Worm (Caenorhabditis elegans) whole organism, late embryonic: ENCODE data around the gene F53F4.1.
A peak's percentile ranks its signal among the peaks of the same experiment; 100 is the strongest.

Source experiments
- C08G9.2 ChIP-seq: sonication (generic microtip); optimal IDR thresholded peaks from 2 replicates; lab custom pipeline; 2016; ENCODE audit warnings: mild to moderate bottlenecking, missing genetic modification characterization, moderate library complexity, missing compliant biosample characterization
- C38D4.7 ChIP-seq: fragments of 200-800 bp; sonication (Bioruptor generic); optimal IDR thresholded peaks from 2 replicates; lab custom pipeline; 2018; ENCODE audit warnings: mild to moderate bottlenecking, missing genetic modification characterization, moderate library complexity, missing compliant biosample characterization
- F13H6.1 ChIP-seq: sonication (generic microtip); optimal IDR thresholded peaks from 2 replicates; lab custom pipeline; 2016; ENCODE audit warnings: missing genetic modification characterization, missing compliant biosample characterization
- K09A11.1 ChIP-seq: sonication (generic microtip); optimal IDR thresholded peaks from 2 replicates; lab custom pipeline; 2017; ENCODE audit warnings: antibody characterized with exemption, mild to moderate bottlenecking, missing genetic modification characterization, missing compliant biosample characterization; ENCODE audit not compliant: insufficient read depth
- T23F11.4 ChIP-seq: fragments of 200-800 bp; sonication (Bioruptor generic); optimal IDR thresholded peaks from 2 replicates; lab custom pipeline; 2018; ENCODE audit warnings: mild to moderate bottlenecking, missing genetic modification characterization, missing compliant biosample characterization
- Y22D7AL.16 ChIP-seq: sonication (generic microtip); optimal IDR thresholded peaks from 2 replicates; lab custom pipeline; 2016; ENCODE audit warnings: missing genetic modification characterization, missing compliant biosample characterization
- ahr-1 ChIP-seq: sonication (generic microtip); optimal IDR thresholded peaks from 2 replicates; lab custom pipeline; 2016; ENCODE audit warnings: missing genetic modification characterization, missing compliant biosample characterization
- ceh-19 ChIP-seq: fragments of 200-800 bp; sonication (Bioruptor generic); optimal IDR thresholded peaks from 2 replicates; lab custom pipeline; 2018; ENCODE audit warnings: mild to moderate bottlenecking, missing genetic modification characterization, missing compliant biosample characterization
- ceh-22 ChIP-seq: sonication (generic microtip); optimal IDR thresholded peaks from 2 replicates; lab custom pipeline; 2017; ENCODE audit warnings: missing biosample characterization, missing genetic modification characterization
- ceh-34 ChIP-seq: sonication (generic microtip); optimal IDR thresholded peaks from 2 replicates; lab custom pipeline; 2016; ENCODE audit warnings: mild to moderate bottlenecking, missing genetic modification characterization, missing compliant biosample characterization
- ceh-45 ChIP-seq: fragments of 200-800 bp; sonication (Bioruptor generic); IDR thresholded peaks from 2 replicates; pipeline ENCODE4 v1.3.6; 2022; ENCODE audit warnings: missing genetic modification reagents, missing genetic modification characterization, missing compliant biosample characterization
- che-1 ChIP-seq: sonication (generic microtip); optimal IDR thresholded peaks from 2 replicates; lab custom pipeline; 2016; ENCODE audit warnings: mild to moderate bottlenecking, missing genetic modification characterization, missing compliant biosample characterization
- dve-1 ChIP-seq: sonication (generic microtip); optimal IDR thresholded peaks from 2 replicates; lab custom pipeline; 2017; ENCODE audit warnings: antibody characterized with exemption, mild to moderate bottlenecking, missing genetic modification characterization, missing compliant biosample characterization
- elt-4 ChIP-seq: sonication (generic microtip); optimal IDR thresholded peaks from 2 replicates; lab custom pipeline; 2016; ENCODE audit warnings: missing genetic modification characterization, missing compliant biosample characterization
- ets-4 ChIP-seq: sonication (generic microtip); optimal IDR thresholded peaks from 2 replicates; lab custom pipeline; 2016; ENCODE audit warnings: missing genetic modification characterization, missing compliant biosample characterization
- fax-1 ChIP-seq: sonication (generic microtip); optimal IDR thresholded peaks from 2 replicates; lab custom pipeline; 2016; ENCODE audit warnings: missing genotype, missing genetic modification characterization, missing compliant biosample characterization
- fkh-6 ChIP-seq: sonication (generic microtip); optimal IDR thresholded peaks from 2 replicates; lab custom pipeline; 2016; ENCODE audit warnings: missing genetic modification characterization, missing compliant biosample characterization
- hlh-13 ChIP-seq: fragments of 200-800 bp; sonication (Bioruptor generic); optimal IDR thresholded peaks from 2 replicates; lab custom pipeline; 2018; ENCODE audit warnings: mild to moderate bottlenecking, missing genetic modification characterization, missing compliant biosample characterization
- lim-6 ChIP-seq: sonication (generic microtip); optimal IDR thresholded peaks from 2 replicates; lab custom pipeline; 2016; ENCODE audit warnings: missing genetic modification characterization, missing compliant biosample characterization
- madf-2 ChIP-seq: sonication (generic microtip); optimal IDR thresholded peaks from 2 replicates; lab custom pipeline; 2017; ENCODE audit warnings: missing genetic modification characterization, missing compliant biosample characterization
- mec-3 ChIP-seq: sonication (generic microtip); optimal IDR thresholded peaks from 2 replicates; lab custom pipeline; 2016; ENCODE audit warnings: borderline replicate concordance, missing genetic modification characterization, missing compliant biosample characterization
- nfya-1 ChIP-seq: sonication (generic microtip); optimal IDR thresholded peaks from 2 replicates; lab custom pipeline; 2017; ENCODE audit warnings: missing genetic modification characterization, mild to moderate bottlenecking, missing compliant biosample characterization, antibody characterized with exemption, moderate library complexity
- npax-4 ChIP-seq: sonication (generic microtip); optimal IDR thresholded peaks from 2 replicates; lab custom pipeline; 2016; ENCODE audit warnings: missing genetic modification characterization, missing compliant biosample characterization
- pat-9 ChIP-seq: fragments of 200-800 bp; sonication (Bioruptor generic); optimal IDR thresholded peaks from 2 replicates; lab custom pipeline; 2018; ENCODE audit warnings: mild to moderate bottlenecking, missing genetic modification characterization, moderate library complexity, missing compliant biosample characterization
- pha-4 ChIP-seq: fragments of 150-350 bp; optimal IDR thresholded peaks from 2 replicates; lab custom pipeline; 2018; ENCODE audit warnings: missing biosample characterization, missing genetic modification reagents, missing genetic modification characterization
- sox-4 ChIP-seq: sonication (generic microtip); optimal IDR thresholded peaks from 2 replicates; lab custom pipeline; 2017; ENCODE audit warnings: mild to moderate bottlenecking, missing genetic modification characterization, inconsistent platforms, missing compliant biosample characterization
- ttx-3 ChIP-seq: sonication (generic microtip); optimal IDR thresholded peaks from 2 replicates; lab custom pipeline; 2016; ENCODE audit warnings: missing genetic modification reagents, missing genetic modification characterization, missing compliant biosample characterization
- unc-42 ChIP-seq: sonication (generic microtip); optimal IDR thresholded peaks from 2 replicates; lab custom pipeline; 2016; ENCODE audit warnings: missing genotype, missing genetic modification characterization, missing compliant biosample characterization
- unc-55 ChIP-seq: sonication (generic microtip); optimal IDR thresholded peaks from 2 replicates; lab custom pipeline; 2017; ENCODE audit warnings: missing biosample characterization, missing genetic modification reagents, missing genetic modification characterization
- unc-86 ChIP-seq: sonication (generic microtip); optimal IDR thresholded peaks from 2 replicates; lab custom pipeline; 2016; ENCODE audit warnings: missing genetic modification characterization, missing compliant biosample characterization

F53F4.1 gene

ce11 chrV:13578637-13579036 lies 5.9 kb upstream of the F53F4.1 start, which contains the start of gene C50B8.6:
Gene C50B8.6 (plus strand): TSS chrV:13578972.
- TF ChIP-seq ceh-34 (tag; lab: Kevin White, UChicago) (no peak), elt-4 (tag; lab: Kevin White, UChicago) (no peak), ahr-1 (tag; lab: Kevin White, UChicago) (no peak)

ce11 chrV:13580696-13581095 lies 3.9 kb upstream of the F53F4.1 start, which contains the start of gene C50B8.5:
Gene C50B8.5 (plus strand): TSS chrV:13580968.
- TF ChIP-seq K09A11.1, result no peak
- TF ChIP-seq ceh-19 (GFP tag; lab: Kevin White, UChicago), result no peak
- no peak for TF ChIP-seq che-1 (tag; lab: Kevin White, UChicago)
- no peak for TF ChIP-seq mec-3 (tag; lab: Kevin White, UChicago)
- TF ChIP-seq dve-1 (tag; lab: Kevin White, UChicago), result peak; percentile 4
- no peak for TF ChIP-seq elt-4 (tag; lab: Kevin White, UChicago)
- no peak for TF ChIP-seq C08G9.2 (tag; lab: Kevin White, UChicago)
- no peak for TF ChIP-seq unc-86 (tag; lab: Kevin White, UChicago)

- TF ChIP-seq sox-4 (tag; lab: Kevin White, UChicago) (no peak), pat-9 (tag; lab: Kevin White, UChicago) (no peak), lim-6 (tag; lab: Kevin White, UChicago) (no peak), fkh-6 (tag; lab: Kevin White, UChicago) (no peak), T23F11.4 (GFP tag; lab: Kevin White, UChicago) (no peak), C08G9.2 (tag; lab: Kevin White, UChicago) (no peak), F13H6.1 (tag; lab: Kevin White, UChicago) (no peak), dve-1 (tag; lab: Kevin White, UChicago) (no peak), unc-55 (no peak), fax-1 (no peak), hlh-13 (GFP tag; lab: Kevin White, UChicago) (no peak), Y22D7AL.16 (no peak), ttx-3 (tag; lab: Kevin White, UChicago) (no peak)
Observed at ce11 chrV:13587902-13588301, 3.3 kb downstream of the F53F4.1 start, which contains the start of gene F53F4.17. Gene F53F4.17 (plus strand): TSS chrV:13588202.

- TF ChIP-seq nfya-1 (tag; lab: Kevin White, UChicago) (no peak), unc-42 (tag; lab: Kevin White, UChicago) (no peak), npax-4 (no peak), pha-4 (no peak), C08G9.2 (tag; lab: Kevin White, UChicago) (no peak), che-1 (tag; lab: Kevin White, UChicago) (no peak), ahr-1 (tag; lab: Kevin White, UChicago) (no peak), ets-4 (tag; lab: Kevin White, UChicago) (no peak)
Observed at ce11 chrV:13589494-13590176, 5.1 kb downstream of the F53F4.1 start, which contains the start of the genes F53F4.2 and F53F4.18. Gene F53F4.2 (minus strand): TSS chrV:13589594. Gene F53F4.18 (plus strand): TSS chrV:13590126.

ce11 chrV:13591504-13592174 lies 7.1 kb downstream of the F53F4.1 start, which contains the start of gene tbcb-1:
Gene tbcb-1 (plus strand): TSS chrV:13592124.
- TF ChIP-seq madf-2 (tag; lab: Kevin White, UChicago) (no peak), ceh-22 (tag; lab: Kevin White, UChicago) (no peak), ets-4 (tag; lab: Kevin White, UChicago) (no peak), C38D4.7 (GFP tag; lab: Kevin White, UChicago) (no peak), unc-86 (tag; lab: Kevin White, UChicago) (no peak), ceh-45 (GFP tag; lab: Robert Waterston, UW) (no peak)
